Worm (Caenorhabditis elegans): Measurements from ENCODE around the gene H43I07.1.

ce11 chrV:4192688-4193471, 11.6 kb upstream of the H43I07.1 start:
- TF ChIP-seq crh-2 (tag; optimal IDR thresholded peaks at IDR 0.05) (no peak), mdl-1 (tag; optimal IDR thresholded peaks at IDR 0.05) (no peak), nhr-11 (tag; optimal IDR thresholded peaks at IDR 0.05) (no peak), nhr-12 (tag; optimal IDR thresholded peaks at IDR 0.05) (no peak), lin-11 (tag; optimal IDR thresholded peaks at IDR 0.05) (no peak), elt-3 (tag; optimal IDR thresholded peaks at IDR 0.05) (no peak), ceh-82 (tag; optimal IDR thresholded peaks at IDR 0.05) (no peak)

Data from whole organism, L2 larva.